Fruit fly (Drosophila melanogaster) whole organism, embryonic: ENCODE results near the gene Usf.

Experiments
- Antp ChIP-seq: fragments of 200-800 bp; sonication (Bioruptor generic); optimal IDR thresholded peaks from 3 replicates; lab custom pipeline; 2016; ENCODE audit warnings: missing biosample characterization, missing genetic modification characterization
- CG10147 ChIP-seq: fragments of 200-800 bp; sonication (Bioruptor generic); optimal IDR thresholded peaks from 2 replicates; lab custom pipeline; 2019; ENCODE audit warnings: missing biosample characterization, mild to moderate bottlenecking, missing genetic modification characterization, moderate library complexity
- CG10959 ChIP-seq: fragments of 200-800 bp; sonication (Bioruptor generic); IDR thresholded peaks from 2 replicates; pipeline ENCODE4 v1.3.6; 2022; ENCODE audit warnings: missing biosample characterization, missing genetic modification characterization
- CG11504 ChIP-seq: fragments of 200-800 bp; sonication (Bioruptor generic); optimal IDR thresholded peaks from 3 replicates; lab custom pipeline; 2019; ENCODE audit warnings: missing biosample characterization, mild to moderate bottlenecking, missing genetic modification characterization, moderate library complexity
- CG11723 ChIP-seq: fragments of 200-800 bp; sonication (Bioruptor generic); optimal IDR thresholded peaks from 2 replicates; lab custom pipeline; 2017; ENCODE audit warnings: missing biosample characterization, mild to moderate bottlenecking, missing genetic modification characterization
- CG13624 ChIP-seq: fragments of 200-800 bp; sonication (Bioruptor generic); optimal IDR thresholded peaks from 2 replicates; lab custom pipeline; 2016; ENCODE audit warnings: missing biosample characterization, missing genetic modification characterization
- CG14710 ChIP-seq: fragments of 200-800 bp; sonication (Bioruptor generic); optimal IDR thresholded peaks from 3 replicates; lab custom pipeline; 2019; ENCODE audit warnings: missing biosample characterization, mild to moderate bottlenecking, missing genetic modification characterization, moderate library complexity
- CG15269 ChIP-seq: fragments of 200-800 bp; sonication (Bioruptor generic); optimal IDR thresholded peaks from 2 replicates; lab custom pipeline; 2018; ENCODE audit warnings: missing biosample characterization, mild to moderate bottlenecking, missing genetic modification characterization, moderate library complexity
- CG16863 ChIP-seq: fragments of 200-800 bp; sonication (Bioruptor generic); optimal IDR thresholded peaks from 3 replicates; lab custom pipeline; 2016; ENCODE audit warnings: missing biosample characterization, missing genetic modification characterization
- CG17359 ChIP-seq: fragments of 200-800 bp; sonication (Bioruptor generic); optimal IDR thresholded peaks from 3 replicates; lab custom pipeline; 2018; ENCODE audit warnings: missing biosample characterization, mild to moderate bottlenecking, missing genetic modification characterization, moderate library complexity
- CG17612 ChIP-seq: fragments of 200-800 bp; sonication (Bioruptor generic); IDR thresholded peaks from 2 replicates; pipeline ENCODE4 v1.3.6; 2022; ENCODE audit warnings: missing biosample characterization, missing genetic modification characterization
- CG2129 ChIP-seq: fragments of 200-800 bp; sonication (Bioruptor generic); IDR thresholded peaks from 2 replicates; pipeline ENCODE4 v1.3.6; 2022; ENCODE audit warnings: missing biosample characterization, missing genetic modification characterization; ENCODE audit not compliant: partially characterized antibody
- CG3407 ChIP-seq: fragments of 200-800 bp; sonication (Bioruptor generic); optimal IDR thresholded peaks from 2 replicates; lab custom pipeline; 2018; ENCODE audit warnings: missing biosample characterization, mild to moderate bottlenecking, missing genetic modification characterization
- CG4617 ChIP-seq: fragments of 200-800 bp; sonication (Bioruptor generic); optimal IDR thresholded peaks from 3 replicates; lab custom pipeline; 2016; ENCODE audit warnings: missing biosample characterization, missing genetic modification characterization, borderline replicate concordance
- CG5180 ChIP-seq: fragments of 200-800 bp; sonication (Bioruptor generic); optimal IDR thresholded peaks from 3 replicates; lab custom pipeline; 2017; ENCODE audit warnings: missing biosample characterization, missing genetic modification characterization, mild to moderate bottlenecking, moderate library complexity, missing genetic modification reagents
- CG5245 ChIP-seq: fragments of 200-800 bp; sonication (Bioruptor generic); optimal IDR thresholded peaks from 3 replicates; lab custom pipeline; 2016; ENCODE audit warnings: missing biosample characterization, missing genetic modification characterization
- CG5953 ChIP-seq: fragments of 200-800 bp; sonication (Bioruptor generic); IDR thresholded peaks from 2 replicates; pipeline ENCODE4 v1.3.6; 2022; ENCODE audit warnings: missing biosample characterization, missing genetic modification characterization
- CG7786 ChIP-seq: fragments of 200-800 bp; sonication (Bioruptor generic); optimal IDR thresholded peaks from 2 replicates; lab custom pipeline; 2016; ENCODE audit warnings: missing biosample characterization, missing genetic modification characterization
- CG8359 ChIP-seq: fragments of 200-800 bp; sonication (Bioruptor generic); optimal IDR thresholded peaks from 2 replicates; lab custom pipeline; 2017; ENCODE audit warnings: missing biosample characterization, mild to moderate bottlenecking, missing genetic modification characterization, borderline replicate concordance
- CG9727 ChIP-seq: fragments of 200-800 bp; sonication (Bioruptor generic); optimal IDR thresholded peaks from 3 replicates; lab custom pipeline; 2017; ENCODE audit warnings: missing biosample characterization, mild to moderate bottlenecking, missing genetic modification characterization
- CG9876 ChIP-seq: fragments of 200-800 bp; sonication (Bioruptor generic); optimal IDR thresholded peaks from 2 replicates; lab custom pipeline; 2016; ENCODE audit warnings: missing biosample characterization, missing genetic modification characterization
- D19A ChIP-seq: fragments of 200-800 bp; optimal IDR thresholded peaks from 3 replicates; lab custom pipeline; 2019; ENCODE audit warnings: missing biosample characterization, mild to moderate bottlenecking, missing genetic modification characterization, moderate library complexity
- ERR ChIP-seq: fragments of 200-800 bp; sonication (Bioruptor generic); optimal IDR thresholded peaks from 2 replicates; lab custom pipeline; 2016; ENCODE audit warnings: missing biosample characterization, missing genetic modification characterization
- HLH54F ChIP-seq: fragments of 200-800 bp; sonication (Bioruptor generic); optimal IDR thresholded peaks from 3 replicates; lab custom pipeline; 2016; ENCODE audit warnings: missing biosample characterization, missing genetic modification characterization
- HmgZ ChIP-seq: fragments of 200-800 bp; sonication (Bioruptor generic); optimal IDR thresholded peaks from 2 replicates; lab custom pipeline; 2018; ENCODE audit warnings: missing biosample characterization, mild to moderate bottlenecking, missing genetic modification characterization
- Kr ChIP-seq: fragments of 200-800 bp; sonication (Bioruptor generic); optimal IDR thresholded peaks from 2 replicates; lab custom pipeline; 2017; ENCODE audit warnings: missing biosample characterization, mild to moderate bottlenecking, missing genetic modification characterization
- Myb ChIP-seq: fragments of 200-800 bp; sonication (Bioruptor generic); optimal IDR thresholded peaks from 2 replicates; lab custom pipeline; 2016; ENCODE audit warnings: missing biosample characterization, missing genetic modification characterization
- Rfx ChIP-seq: fragments of 200-800 bp; sonication (Bioruptor generic); IDR thresholded peaks from 2 replicates; pipeline ENCODE4 v1.3.6; 2022; ENCODE audit warnings: missing biosample characterization, missing genetic modification characterization
- Side ChIP-seq: fragments of 200-800 bp; sonication (Bioruptor generic); optimal IDR thresholded peaks from 2 replicates; lab custom pipeline; 2016; ENCODE audit warnings: missing biosample characterization, missing genetic modification characterization
- Sox100B ChIP-seq: fragments of 200-800 bp; sonication (Bioruptor generic); optimal IDR thresholded peaks from 3 replicates; lab custom pipeline; 2018; ENCODE audit warnings: missing biosample characterization, mild to moderate bottlenecking, missing genetic modification characterization
- Stat92E ChIP-seq, 3 experiments: fragments of >200 bp in 2 of 3; fragments of 200-800 bp in 1 of 3; sonication (Bioruptor generic) in 1 of 3; optimal IDR thresholded peaks; 2 replicates each; lab custom pipeline; 2017 to 2019; ENCODE audit warnings: missing biosample characterization in 3 of 3, missing genetic modification characterization in 3 of 3, mild to moderate bottlenecking in 1 of 3, moderate library complexity in 1 of 3
- aop ChIP-seq: fragments of 200-800 bp; sonication (Bioruptor generic); IDR thresholded peaks from 2 replicates; pipeline ENCODE4 v1.3.6; 2022; ENCODE audit warnings: missing biosample characterization, missing genetic modification characterization
- bigmax ChIP-seq: fragments of 200-800 bp; sonication (Bioruptor generic); optimal IDR thresholded peaks from 2 replicates; lab custom pipeline; 2018; ENCODE audit warnings: missing biosample characterization, mild to moderate bottlenecking, missing genetic modification characterization
- cad ChIP-seq: fragments of >200 bp; optimal IDR thresholded peaks from 2 replicates; lab custom pipeline; 2017; ENCODE audit warnings: missing biosample characterization, missing genetic modification characterization
- cg ChIP-seq: fragments of 200-800 bp; sonication (Bioruptor generic); optimal IDR thresholded peaks from 3 replicates; lab custom pipeline; 2019; ENCODE audit warnings: missing biosample characterization, mild to moderate bottlenecking, missing genetic modification characterization, moderate library complexity
- chinmo ChIP-seq: fragments of 200-800 bp; sonication (Bioruptor generic); IDR thresholded peaks from 4 replicates; pipeline ENCODE4 v1.3.6; 2022; ENCODE audit warnings: missing biosample characterization, missing genetic modification characterization; ENCODE audit not compliant: partially characterized antibody
- da ChIP-seq: fragments of 200-800 bp; sonication (Bioruptor generic); optimal IDR thresholded peaks from 2 replicates; lab custom pipeline; 2016; ENCODE audit warnings: missing biosample characterization, missing genetic modification characterization
- dati ChIP-seq: fragments of 200-800 bp; sonication (Bioruptor generic); IDR thresholded peaks from 2 replicates; pipeline ENCODE4 v1.3.6; 2022; ENCODE audit warnings: missing biosample characterization, missing genetic modification characterization
- dpn ChIP-seq, 2 experiments: fragments of 200-800 bp; sonication (Bioruptor generic); optimal IDR thresholded peaks; 3 replicates each; lab custom pipeline; 2016; ENCODE audit warnings: missing biosample characterization in 2 of 2, missing genetic modification characterization in 2 of 2
- en ChIP-seq: fragments of 200-800 bp; sonication (Bioruptor generic); optimal IDR thresholded peaks from 2 replicates; lab custom pipeline; 2016; ENCODE audit warnings: missing biosample characterization, missing genetic modification characterization
- gt ChIP-seq: fragments of 200-800 bp; sonication (Bioruptor generic); IDR thresholded peaks from 2 replicates; pipeline ENCODE4 v1.3.6; 2022; ENCODE audit warnings: missing biosample characterization, missing genetic modification characterization
- her ChIP-seq: fragments of 200-800 bp; sonication (Bioruptor generic); optimal IDR thresholded peaks from 2 replicates; lab custom pipeline; 2016; ENCODE audit warnings: missing biosample characterization, missing genetic modification characterization
- hth ChIP-seq: fragments of >200 bp; optimal IDR thresholded peaks from 2 replicates; lab custom pipeline; 2017; ENCODE audit warnings: inconsistent platforms
- mld ChIP-seq: fragments of 200-800 bp; sonication (Bioruptor generic); IDR thresholded peaks from 3 replicates; pipeline ENCODE4 v1.3.6; 2022; ENCODE audit warnings: missing biosample characterization, missing genetic modification characterization; ENCODE audit not compliant: partially characterized antibody
- oc ChIP-seq: fragments of 200-800 bp; sonication (Bioruptor generic); optimal IDR thresholded peaks from 2 replicates; lab custom pipeline; 2018; ENCODE audit warnings: missing biosample characterization, mild to moderate bottlenecking, missing genetic modification characterization, moderate library complexity
- psq ChIP-seq: fragments of 200-800 bp; sonication (Bioruptor generic); optimal IDR thresholded peaks from 2 replicates; lab custom pipeline; 2017; ENCODE audit warnings: missing biosample characterization, missing genetic modification characterization
- run ChIP-seq: fragments of 200-800 bp; sonication (Bioruptor generic); optimal IDR thresholded peaks from 3 replicates; lab custom pipeline; 2018; ENCODE audit warnings: missing biosample characterization, mild to moderate bottlenecking, missing genetic modification characterization
- tna ChIP-seq: fragments of 200-800 bp; sonication (Bioruptor generic); IDR thresholded peaks from 2 replicates; pipeline ENCODE4 v1.3.6; 2022; ENCODE audit warnings: missing biosample characterization, missing genetic modification characterization; ENCODE audit not compliant: partially characterized antibody
- wdn ChIP-seq: fragments of 200-800 bp; sonication (Bioruptor generic); IDR thresholded peaks from 2 replicates; pipeline ENCODE4 v1.3.6; 2022; ENCODE audit warnings: missing biosample characterization, missing genetic modification characterization

Usf gene

DNA sequence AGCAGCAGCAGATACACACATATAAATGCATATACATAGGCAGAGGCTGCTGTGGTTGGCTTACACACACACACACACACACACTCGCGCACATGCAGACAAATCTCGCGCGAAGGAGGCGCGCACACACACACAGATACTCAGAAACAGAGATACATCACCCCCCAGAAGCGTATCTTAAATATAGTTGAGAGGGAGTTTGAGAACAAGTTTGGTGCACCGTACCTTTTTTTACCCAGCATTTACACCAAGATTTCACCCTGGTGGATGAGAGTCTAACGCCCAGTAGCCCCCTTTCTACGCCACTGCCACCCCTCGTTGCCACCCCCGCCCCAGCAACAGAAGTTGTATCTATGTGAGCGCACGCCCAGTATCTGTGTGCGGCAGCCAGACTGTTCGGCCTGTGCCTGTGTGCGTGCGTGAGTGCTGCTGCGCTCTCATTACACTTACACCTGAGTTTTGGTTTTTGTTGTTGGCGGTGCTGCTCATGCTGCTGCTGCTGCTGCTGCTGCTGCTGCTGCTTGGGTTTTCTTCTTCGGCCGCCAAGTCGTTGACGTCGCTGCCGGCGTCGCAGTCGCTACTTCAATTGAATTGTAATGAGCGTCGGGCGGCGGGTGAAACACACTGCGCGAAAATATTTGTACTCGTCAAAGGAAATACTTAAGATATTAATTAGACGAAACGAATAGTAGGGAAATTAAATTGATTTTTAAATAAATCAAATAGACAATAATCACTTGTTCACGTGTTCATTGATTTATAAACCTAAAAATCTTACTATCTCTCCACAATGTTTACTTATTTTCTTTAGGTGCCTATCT lies 41.6 kb upstream of the Usf start (continued):
- TF ChIP-seq cg (GFP tag; lab: Kevin White, UChicago) (peak; percentile 96), Myb (no peak), CG11504 (tag; lab: Kevin White, UChicago) (peak; percentile 78), Sox100B (GFP tag; lab: Kevin White, UChicago) (peak; percentile 13), gt (peak; percentile 78), CG9876 (GFP tag; lab: Kevin White, UChicago) (peak; percentile 28), CG10959 (GFP tag; lab: Robert Waterston, UW) (peak; percentile 88), CG8359 (no peak), CG15269 (tag; lab: Kevin White, UChicago) (peak; percentile 75), da (GFP tag; lab: Kevin White, UChicago) (no peak), mld (GFP tag; lab: Robert Waterston, UW) (no peak), CG2129 (GFP tag; lab: Robert Waterston, UW) (no peak), en (peak; percentile 13), Antp (GFP tag; lab: Kevin White, UChicago) (peak; percentile 80), wdn (peak; percentile 81), D19A (peak; percentile 56), CG4617 (GFP tag; lab: Kevin White, UChicago) (peak; percentile 36), bigmax (GFP tag; lab: Kevin White, UChicago) (no peak), dati (peak; percentile 82), CG5180 (GFP tag; lab: Kevin White, UChicago) (peak; percentile 55), CG14710 (tag; lab: Kevin White, UChicago) (peak; percentile 51), CG13624 (no peak), Side (GFP tag; lab: Kevin White, UChicago) (peak; percentile 48), CG11723 (GFP tag; lab: Kevin White, UChicago) (peak; percentile 61), CG5953 (GFP tag; lab: Robert Waterston, UW) (peak; percentile 88), run (tag; lab: Kevin White, UChicago) (no peak), CG5245 (GFP tag; lab: Kevin White, UChicago) (peak; percentile 73), CG7786 (GFP tag; lab: Kevin White, UChicago) (peak; percentile 50), cad (GFP tag; lab: Kevin White, UChicago) (no peak), HmgZ (tag; lab: Kevin White, UChicago) (peak; percentile 70), CG3407 (peak; percentile 67), aop (GFP tag; lab: Robert Waterston, UW) (peak; percentile 81), tna (GFP tag; lab: Robert Waterston, UW) (no peak), CG17359 (peak; percentile 81), dpn (GFP tag; optimal IDR thresholded peaks at IDR 0.05; lab: Kevin White, UChicago) (peak in 1 of 2 experiments; percentile 90), HLH54F (GFP tag; lab: Kevin White, UChicago) (peak; percentile 12), Kr (GFP tag; lab: Kevin White, UChicago) (peak; percentile 60), ERR (GFP tag; lab: Kevin White, UChicago) (peak; percentile 21), CG17612 (GFP tag; lab: Robert Waterston, UW) (peak; percentile 76), Rfx (peak; percentile 93), chinmo (GFP tag; lab: Robert Waterston, UW) (peak; percentile 73; the same call in 1 of the 4 replicates), CG9727 (peak; percentile 84), psq (GFP tag; lab: Kevin White, UChicago) (no peak), CG16863 (peak; percentile 51), her (GFP tag; lab: Kevin White, UChicago) (peak; percentile 48), Stat92E (GFP tag; optimal IDR thresholded peaks at IDR 0.05; lab: Kevin White, UChicago) (no peak), oc (tag; lab: Kevin White, UChicago) (peak; percentile 81), CG10147 (GFP tag; lab: Kevin White, UChicago) (peak; percentile 51), hth (no peak)
